Fruit fly (Drosophila melanogaster) whole organism, wandering third instar larva: ENCODE measurements around the gene gdl-ORF39.

Experiments
- Abd-B ChIP-seq: fragments of >200 bp; optimal IDR thresholded peaks from 2 replicates; lab custom pipeline; 2017; ENCODE audit warnings: missing biosample characterization, missing genetic modification characterization
- CG32264 ChIP-seq: fragments of 200-800 bp; sonication (Bioruptor generic); optimal IDR thresholded peaks from 2 replicates; lab custom pipeline; 2016; ENCODE audit warnings: missing biosample characterization, missing genetic modification characterization
- CG9705 ChIP-seq: fragments of 200-800 bp; sonication (Bioruptor generic); optimal IDR thresholded peaks from 2 replicates; lab custom pipeline; 2018; ENCODE audit warnings: missing biosample characterization, mild to moderate bottlenecking, missing genetic modification characterization
- Dfd ChIP-seq: fragments of >200 bp; optimal IDR thresholded peaks from 2 replicates; lab custom pipeline; 2017; ENCODE audit warnings: missing biosample characterization, missing genetic modification characterization
- Dif ChIP-seq: fragments of 200-275, 200-300 bp; sonication (Bioruptor generic); optimal IDR thresholded peaks from 2 replicates; lab custom pipeline; 2018; ENCODE audit warnings: missing biosample characterization, missing genetic modification characterization; ENCODE audit not compliant: partially characterized antibody
- GATAd ChIP-seq: sonication (Bioruptor generic); optimal IDR thresholded peaks from 2 replicates; lab custom pipeline; 2016; ENCODE audit warnings: missing biosample characterization, missing genetic modification characterization
- HLH106 ChIP-seq: fragments of 200-800 bp; optimal IDR thresholded peaks from 3 replicates; lab custom pipeline; 2019; ENCODE audit warnings: missing biosample characterization, mild to moderate bottlenecking, missing genetic modification characterization, moderate library complexity
- Hnf4 ChIP-seq: fragments of 200-800 bp; sonication (Bioruptor generic); optimal IDR thresholded peaks from 2 replicates; lab custom pipeline; 2016; ENCODE audit warnings: missing biosample characterization, mild to moderate bottlenecking, missing genetic modification characterization
- Hr83 ChIP-seq: fragments of 200-300 bp; sonication (Bioruptor generic); optimal IDR thresholded peaks from 2 replicates; lab custom pipeline; 2016; ENCODE audit warnings: missing biosample characterization, mild to moderate bottlenecking, missing genetic modification characterization, moderate library complexity; ENCODE audit not compliant: poor library complexity, severe bottlenecking
- Jra ChIP-seq: sonication (Bioruptor generic); optimal IDR thresholded peaks from 2 replicates; lab custom pipeline; 2016; ENCODE audit warnings: missing biosample characterization, missing genetic modification characterization
- N ChIP-seq: fragments of >200 bp; optimal IDR thresholded peaks from 2 replicates; lab custom pipeline; 2018; ENCODE audit warnings: missing biosample characterization, missing external identifiers, missing genetic modification characterization
- OdsH ChIP-seq: fragments of 200-800 bp; sonication (Bioruptor generic); optimal IDR thresholded peaks from 2 replicates; lab custom pipeline; 2016; ENCODE audit warnings: missing biosample characterization, mild to moderate bottlenecking, missing genetic modification characterization
- Rel ChIP-seq, 2 experiments: fragments of 200-800 bp; sonication (Bioruptor generic) in 1 of 2; optimal IDR thresholded peaks; 2 replicates in 1 of 2; 3 replicates in 1 of 2; lab custom pipeline; 2016 to 2019; ENCODE audit warnings: mild to moderate bottlenecking in 2 of 2, missing biosample characterization in 2 of 2, missing genetic modification characterization in 2 of 2, moderate library complexity in 1 of 2
- Sp1 ChIP-seq: fragments of 200-800 bp; sonication (Bioruptor generic); optimal IDR thresholded peaks from 3 replicates; lab custom pipeline; 2019; ENCODE audit warnings: missing biosample characterization, mild to moderate bottlenecking, missing genetic modification characterization, moderate library complexity
- Vsx2 ChIP-seq: fragments of 200-300, 225-300 bp; sonication (Bioruptor generic); optimal IDR thresholded peaks from 2 replicates; lab custom pipeline; 2018; ENCODE audit warnings: missing biosample characterization, missing genetic modification characterization; ENCODE audit not compliant: partially characterized antibody
- brk ChIP-seq: fragments of 200-800 bp; sonication (Bioruptor generic); optimal IDR thresholded peaks from 2 replicates; lab custom pipeline; 2016; ENCODE audit warnings: missing biosample characterization, mild to moderate bottlenecking, missing genetic modification characterization
- dmrt93B ChIP-seq: fragments of 200-800 bp; sonication (Bioruptor generic); optimal IDR thresholded peaks from 2 replicates; lab custom pipeline; 2018; ENCODE audit warnings: missing biosample characterization, mild to moderate bottlenecking, missing genetic modification characterization
- ey ChIP-seq: fragments of 200-800 bp; sonication (Bioruptor generic); optimal IDR thresholded peaks from 2 replicates; lab custom pipeline; 2016; ENCODE audit warnings: missing biosample characterization, missing genetic modification characterization
- foxo ChIP-seq, 2 experiments: fragments of 200-800 bp; sonication (Bioruptor generic); optimal IDR thresholded peaks; 2 replicates in 1 of 2; 3 replicates in 1 of 2; lab custom pipeline; 2016 to 2017; ENCODE audit warnings: missing biosample characterization in 2 of 2, missing genetic modification characterization in 2 of 2
- fru ChIP-seq: fragments of 200-800 bp; sonication (Bioruptor generic); optimal IDR thresholded peaks from 3 replicates; lab custom pipeline; 2016; ENCODE audit warnings: missing biosample characterization, mild to moderate bottlenecking, missing genetic modification characterization
- jim ChIP-seq: fragments of 175-275, 200-325 bp; sonication (Bioruptor generic); optimal IDR thresholded peaks from 2 replicates; lab custom pipeline; 2016; ENCODE audit warnings: missing biosample characterization, mild to moderate bottlenecking, missing genetic modification characterization
- lola ChIP-seq: fragments of >200 bp; optimal IDR thresholded peaks from 2 replicates; lab custom pipeline; 2017; ENCODE audit warnings: missing biosample characterization, missing genetic modification characterization
- pan ChIP-seq: fragments of >200 bp; optimal IDR thresholded peaks from 2 replicates; lab custom pipeline; 2017
- psq ChIP-seq: fragments of 200-800 bp; sonication (Bioruptor generic); optimal IDR thresholded peaks from 3 replicates; lab custom pipeline; 2017; ENCODE audit warnings: missing biosample characterization, mild to moderate bottlenecking, missing genetic modification characterization, moderate library complexity
- sage ChIP-seq: fragments of 200-800 bp; sonication (Bioruptor generic); optimal IDR thresholded peaks from 2 replicates; lab custom pipeline; 2016; ENCODE audit warnings: missing biosample characterization, mild to moderate bottlenecking, missing genetic modification characterization
- sv ChIP-seq: fragments of 200-800 bp; sonication (Bioruptor generic); optimal IDR thresholded peaks from 3 replicates; lab custom pipeline; 2016; ENCODE audit warnings: missing biosample characterization, missing genetic modification characterization
- tai ChIP-seq: sonication (Bioruptor generic); optimal IDR thresholded peaks from 2 replicates; lab custom pipeline; 2016; ENCODE audit warnings: missing biosample characterization, missing genetic modification characterization
- usp ChIP-seq: fragments of >200 bp; optimal IDR thresholded peaks from 2 replicates; lab custom pipeline; 2017; ENCODE audit warnings: missing biosample characterization, missing genetic modification characterization
- woc ChIP-seq: sonication (Bioruptor generic); optimal IDR thresholded peaks from 2 replicates; lab custom pipeline; 2016; ENCODE audit warnings: missing biosample characterization, mild to moderate bottlenecking, missing genetic modification characterization

Gene gdl-ORF39

dm6 chr3L:15538582-15539490 lies 29.6 kb downstream of the gdl-ORF39 start:
- TF ChIP-seq Rel (GFP tag; optimal IDR thresholded peaks at IDR 0.05; lab: Kevin White, UChicago) (no peak), Rel (tag; optimal IDR thresholded peaks at IDR 0.05; lab: Kevin White, UChicago) (peak; percentile 95), Jra (GFP tag; lab: Kevin White, UChicago) (no peak), lola (GFP tag; lab: Kevin White, UChicago) (no peak), Vsx2 (no peak), CG32264 (GFP tag; lab: Kevin White, UChicago) (no peak), GATAd (GFP tag; lab: Kevin White, UChicago) (no peak), brk (GFP tag; lab: Kevin White, UChicago) (no peak)

dm6 chr3L:15539903-15540409 lies 30.7 kb downstream of the gdl-ORF39 start:
- TF ChIP-seq Dfd (GFP tag; lab: Kevin White, UChicago), result no peak

- TF ChIP-seq psq (GFP tag; lab: Kevin White, UChicago) (no peak), Vsx2 (no peak), Hnf4 (no peak), brk (GFP tag; lab: Kevin White, UChicago) (no peak), Dfd (GFP tag; lab: Kevin White, UChicago) (no peak), foxo (GFP tag; optimal IDR thresholded peaks at IDR 0.05; lab: Kevin White, UChicago) (no peak), jim (GFP tag; lab: Kevin White, UChicago) (no peak), Rel (GFP tag; optimal IDR thresholded peaks at IDR 0.05; lab: Kevin White, UChicago) (no peak), Rel (tag; optimal IDR thresholded peaks at IDR 0.05; lab: Kevin White, UChicago) (no peak), sage (GFP tag; lab: Kevin White, UChicago) (no peak), usp (no peak), Abd-B (GFP tag; lab: Kevin White, UChicago) (no peak), woc (GFP tag; lab: Kevin White, UChicago) (no peak), dmrt93B (GFP tag; lab: Kevin White, UChicago) (no peak), Hr83 (no peak), Sp1 (GFP tag; lab: Kevin White, UChicago) (no peak), N (GFP tag; lab: Kevin White, UChicago) (no peak), fru (no peak), sv (GFP tag; lab: Kevin White, UChicago) (no peak), tai (GFP tag; lab: Kevin White, UChicago) (no peak), pan (lab: Kevin White, UChicago) (no peak)
These were observed 31.4 kb downstream of the gdl-ORF39 start for dm6 chr3L:15540682-15541081.

- TF ChIP-seq fru, result no peak
- TF ChIP-seq GATAd (GFP tag; lab: Kevin White, UChicago), result no peak
- no peak for TF ChIP-seq Dif
- TF ChIP-seq Vsx2, result no peak
- no peak for TF ChIP-seq HLH106 (tag; lab: Kevin White, UChicago)
- TF ChIP-seq ey, result no peak
- no peak for TF ChIP-seq dmrt93B (GFP tag; lab: Kevin White, UChicago)
- TF ChIP-seq N (GFP tag; lab: Kevin White, UChicago), result no peak
- TF ChIP-seq psq (GFP tag; lab: Kevin White, UChicago), result no peak
- no peak for TF ChIP-seq tai (GFP tag; lab: Kevin White, UChicago)
- no peak for TF ChIP-seq lola (GFP tag; lab: Kevin White, UChicago)
- TF ChIP-seq CG9705 (GFP tag; lab: Kevin White, UChicago), result no peak
- TF ChIP-seq jim (GFP tag; lab: Kevin White, UChicago), result no peak
- TF ChIP-seq foxo (GFP tag; optimal IDR thresholded peaks at IDR 0.05; lab: Kevin White, UChicago), result no peak
- TF ChIP-seq Hnf4, result no peak
- no peak for TF ChIP-seq Sp1 (GFP tag; lab: Kevin White, UChicago)
- no peak for TF ChIP-seq sv (GFP tag; lab: Kevin White, UChicago)
- no peak for TF ChIP-seq OdsH (GFP tag; lab: Kevin White, UChicago)
These were observed 32.0 kb downstream of the gdl-ORF39 start for dm6 chr3L:15541281-15541680.

dm6 chr3L:15543049-15543448 lies 33.8 kb downstream of the gdl-ORF39 start:
- TF ChIP-seq lola (GFP tag; lab: Kevin White, UChicago), result no peak
- TF ChIP-seq, all 38 proteins: peak for 0
